Fruit fly (Drosophila melanogaster): ENCODE measurements around the gene CG10646.

Gene CG10646

DNA sequence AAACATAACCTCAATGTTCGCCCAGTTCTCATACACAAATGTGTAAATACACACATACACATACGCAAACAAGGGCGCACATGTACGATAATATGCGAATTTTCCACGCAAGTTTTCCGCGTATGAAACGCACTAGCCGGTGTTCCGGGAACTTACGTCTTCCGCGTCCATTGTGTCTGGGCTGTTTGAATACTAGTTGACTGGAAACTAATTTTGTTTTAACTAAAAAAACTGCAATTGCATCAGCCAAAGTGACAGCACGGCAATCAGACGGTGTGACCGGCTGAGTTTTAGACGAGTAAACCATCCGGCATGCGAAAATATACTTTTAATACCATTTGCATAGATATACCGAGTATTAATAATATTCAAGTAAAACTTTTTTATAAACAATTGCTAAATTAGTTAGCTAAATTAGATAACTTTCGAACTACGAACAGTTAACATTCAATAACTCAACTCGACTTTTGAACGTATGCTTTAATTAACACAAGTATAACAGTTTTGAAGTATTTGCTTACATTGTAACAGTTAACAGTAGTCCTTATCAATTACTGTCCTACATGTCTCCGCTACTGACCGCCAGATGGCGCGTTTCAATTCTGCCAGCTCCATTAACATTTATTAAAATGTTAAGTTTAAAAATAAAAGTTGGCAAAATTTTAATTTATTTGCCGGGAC, 22.9 kb upstream of the CG10646 start, which contains the start of gene eIF2beta:
Gene eIF2beta, minus strand, starts transcription at position 299 of the 681 bp plus-strand sequence.
- TF ChIP-seq CG14655 (GFP tag; optimal IDR thresholded peaks at IDR 0.05) (peak; percentile 42), CG8301 (tag; optimal IDR thresholded peaks at IDR 0.05) (no peak), CG32121 (GFP tag; IDR thresholded peaks at IDR 0.05) (no peak), Pif1A (GFP tag; optimal IDR thresholded peaks at IDR 0.05) (no peak), fd96Ca (GFP tag; IDR thresholded peaks at IDR 0.05) (no peak), CG4496 (GFP tag; IDR thresholded peaks at IDR 0.05) (0 out of 3 replicates have a peak, but pooled peaks have one; percentile 9), CG15710 (tag; optimal IDR thresholded peaks at IDR 0.05) (peak; percentile 12), CG13204 (GFP tag; optimal IDR thresholded peaks at IDR 0.05) (no peak), D1 (tag; optimal IDR thresholded peaks at IDR 0.05) (no peak), gl (tag; optimal IDR thresholded peaks at IDR 0.05) (peak; percentile 0), Snoo (tag; optimal IDR thresholded peaks at IDR 0.05) (peak; percentile 35), CG34367 (tag; optimal IDR thresholded peaks at IDR 0.05) (peak; percentile 20), Pif1B (GFP tag; optimal IDR thresholded peaks at IDR 0.05) (peak; percentile 0), CG12605 (GFP tag; IDR thresholded peaks at IDR 0.05) (no peak), CG8159 (tag; optimal IDR thresholded peaks at IDR 0.05) (peak; percentile 15), Ets98B (GFP tag; IDR thresholded peaks at IDR 0.05) (no peak), EcR (GFP tag; optimal IDR thresholded peaks at IDR 0.05) (no peak), CG17806 (tag; optimal IDR thresholded peaks at IDR 0.05) (no peak), rn (GFP tag; IDR thresholded peaks at IDR 0.05) (no peak), CG9948 (tag; optimal IDR thresholded peaks at IDR 0.05) (no peak), CG10348 (GFP tag; IDR thresholded peaks at IDR 0.05) (no peak)

DNA sequence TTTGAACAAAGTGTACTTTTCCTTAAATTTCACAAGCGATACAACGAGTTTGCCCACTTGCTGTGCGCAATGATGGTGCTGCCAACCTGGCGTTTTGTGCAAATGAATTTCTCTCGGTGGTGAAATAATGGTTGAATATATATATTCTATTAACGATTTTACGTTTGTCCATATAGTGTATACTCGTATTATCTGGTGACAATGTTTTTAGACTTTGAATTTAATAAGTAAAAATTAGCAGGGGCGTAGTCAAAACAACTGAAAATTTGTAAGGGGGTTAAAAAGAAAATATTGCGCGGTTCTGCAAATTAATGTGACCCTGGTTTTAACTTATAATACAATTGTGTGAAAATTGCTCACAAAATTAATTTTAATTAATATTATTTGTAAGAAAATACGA, 20.2 kb upstream of the CG10646 start, which contains the start of the genes ver and Gcn5:
Gene ver, plus strand, starts transcription at position 47 of the 400 bp plus-strand sequence.
Gene Gcn5, minus strand, starts transcription at position 74 of the 400 bp plus-strand sequence.
- TF ChIP-seq CG14655 (GFP tag; optimal IDR thresholded peaks at IDR 0.05), result peak; percentile 97
- peak; percentile 17 for TF ChIP-seq EcR (GFP tag; optimal IDR thresholded peaks at IDR 0.05)
- peak; percentile 98 for TF ChIP-seq CG32121 (GFP tag; IDR thresholded peaks at IDR 0.05)
- no peak for TF ChIP-seq CG13204 (GFP tag; optimal IDR thresholded peaks at IDR 0.05)
- peak; percentile 95 for TF ChIP-seq CG15710 (tag; optimal IDR thresholded peaks at IDR 0.05)
- peak; percentile 95 for TF ChIP-seq rn (GFP tag; IDR thresholded peaks at IDR 0.05)
- TF ChIP-seq Pif1A (GFP tag; optimal IDR thresholded peaks at IDR 0.05), result peak; percentile 96
- peak; percentile 99 for TF ChIP-seq CG4496 (GFP tag; IDR thresholded peaks at IDR 0.05)
- peak; percentile 93 for TF ChIP-seq CG9948 (tag; optimal IDR thresholded peaks at IDR 0.05)
- TF ChIP-seq CG8159 (tag; optimal IDR thresholded peaks at IDR 0.05), result peak; percentile 92
- peak; percentile 97 for TF ChIP-seq Pif1B (GFP tag; optimal IDR thresholded peaks at IDR 0.05)
- TF ChIP-seq CG17806 (tag; optimal IDR thresholded peaks at IDR 0.05), result peak; percentile 94
- TF ChIP-seq CG34367 (tag; optimal IDR thresholded peaks at IDR 0.05), result peak; percentile 91
- TF ChIP-seq Snoo (tag; optimal IDR thresholded peaks at IDR 0.05), result peak; percentile 93
- peak; percentile 98 for TF ChIP-seq Ets98B (GFP tag; IDR thresholded peaks at IDR 0.05)
- peak; percentile 83 for TF ChIP-seq gl (tag; optimal IDR thresholded peaks at IDR 0.05)
- TF ChIP-seq CG8301 (tag; optimal IDR thresholded peaks at IDR 0.05), result peak; percentile 95
- TF ChIP-seq CG12605 (GFP tag; IDR thresholded peaks at IDR 0.05), result peak; percentile 96
- no peak for TF ChIP-seq D1 (tag; optimal IDR thresholded peaks at IDR 0.05)
- peak; percentile 90 for TF ChIP-seq CG10348 (GFP tag; IDR thresholded peaks at IDR 0.05)
- TF ChIP-seq fd96Ca (GFP tag; IDR thresholded peaks at IDR 0.05), result peak; percentile 96

DNA sequence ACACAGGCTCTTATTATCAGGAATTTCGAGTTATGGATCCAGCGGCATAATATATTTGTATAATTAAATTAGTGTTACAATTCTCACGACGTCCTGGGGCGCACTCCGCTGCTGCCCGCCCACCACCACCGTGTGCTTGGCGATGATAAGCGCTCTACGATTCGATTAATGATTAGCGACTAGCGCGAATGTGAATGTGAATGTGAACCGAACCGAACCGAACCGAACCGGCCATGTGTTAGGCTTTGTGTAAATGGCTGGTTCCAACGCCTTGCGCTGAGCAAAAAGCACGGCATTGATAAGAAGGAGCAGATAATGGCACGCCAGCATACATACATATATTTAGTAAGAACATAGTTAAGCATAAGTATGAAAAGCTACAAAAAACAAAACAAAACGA, 15.6 kb upstream of the CG10646 start:
- TF ChIP-seq EcR (GFP tag; optimal IDR thresholded peaks at IDR 0.05), result no peak
- no peak for TF ChIP-seq rn (GFP tag; IDR thresholded peaks at IDR 0.05)
- no peak for TF ChIP-seq CG9948 (tag; optimal IDR thresholded peaks at IDR 0.05)
- no peak for TF ChIP-seq CG32121 (GFP tag; IDR thresholded peaks at IDR 0.05)
- TF ChIP-seq CG14655 (GFP tag; optimal IDR thresholded peaks at IDR 0.05), result no peak
- TF ChIP-seq CG12605 (GFP tag; IDR thresholded peaks at IDR 0.05), result no peak
- no peak for TF ChIP-seq CG17806 (tag; optimal IDR thresholded peaks at IDR 0.05)
- TF ChIP-seq CG34367 (tag; optimal IDR thresholded peaks at IDR 0.05), result no peak
- no peak for TF ChIP-seq Pif1A (GFP tag; optimal IDR thresholded peaks at IDR 0.05)
- no peak for TF ChIP-seq CG13204 (GFP tag; optimal IDR thresholded peaks at IDR 0.05)
- no peak for TF ChIP-seq gl (tag; optimal IDR thresholded peaks at IDR 0.05)
- TF ChIP-seq fd96Ca (GFP tag; IDR thresholded peaks at IDR 0.05), result no peak
- TF ChIP-seq CG15710 (tag; optimal IDR thresholded peaks at IDR 0.05), result no peak
- no peak for TF ChIP-seq CG8159 (tag; optimal IDR thresholded peaks at IDR 0.05)
- TF ChIP-seq CG4496 (GFP tag; IDR thresholded peaks at IDR 0.05), result no peak
- no peak for TF ChIP-seq CG10348 (GFP tag; IDR thresholded peaks at IDR 0.05)
- TF ChIP-seq D1 (tag; optimal IDR thresholded peaks at IDR 0.05), result no peak
- TF ChIP-seq Snoo (tag; optimal IDR thresholded peaks at IDR 0.05), result no peak
- no peak for TF ChIP-seq Pif1B (GFP tag; optimal IDR thresholded peaks at IDR 0.05)

DNA sequence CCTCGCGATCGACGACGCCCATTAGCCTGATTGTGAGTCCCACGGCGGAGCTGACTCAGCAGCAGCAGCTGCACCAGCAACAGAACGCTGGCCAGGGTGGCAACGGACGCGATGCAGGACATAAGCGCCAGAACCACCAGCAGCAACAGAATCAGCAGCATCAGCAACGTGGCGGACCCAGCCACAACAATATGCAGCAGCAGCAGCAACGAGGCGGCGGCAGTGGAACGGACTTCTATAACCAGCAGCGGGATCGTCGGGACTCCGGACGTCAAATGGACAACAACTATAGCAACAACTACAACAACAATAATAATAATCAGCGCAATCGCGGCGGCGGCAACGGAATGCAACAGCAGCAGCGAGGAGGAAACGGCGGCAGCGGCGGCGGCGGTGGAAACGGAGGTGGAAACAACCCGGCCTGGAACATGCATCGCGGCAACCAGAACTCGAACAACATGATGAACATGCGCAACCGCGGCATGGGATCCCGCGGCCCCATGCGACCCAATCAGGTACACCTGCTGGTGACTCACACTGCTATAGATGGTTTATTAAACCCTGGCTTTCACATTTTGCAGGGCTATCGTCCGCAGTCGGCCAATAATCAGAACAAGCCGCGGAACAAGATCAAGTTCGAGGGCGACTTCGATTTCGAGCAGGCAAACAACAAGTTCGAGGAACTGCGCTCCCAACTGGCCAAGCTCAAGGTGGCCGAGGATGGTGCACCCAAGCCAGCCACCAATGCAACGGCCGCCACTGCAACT, 13.9 kb upstream of the CG10646 start:
- TF ChIP-seq CG34367 (tag; optimal IDR thresholded peaks at IDR 0.05) (no peak), EcR (GFP tag; optimal IDR thresholded peaks at IDR 0.05) (peak; percentile 91)

All from whole organism, pupa.